Worm (Caenorhabditis elegans) whole organism, mixed stage, embryonic: Measurements from ENCODE around the gene C05C8.5.

Experiments used
- M03D4.4 ChIP-seq: sonication (generic microtip); optimal IDR thresholded peaks from 2 replicates; lab custom pipeline; 2017; ENCODE audit warnings: mild to moderate bottlenecking, missing genetic modification characterization, missing compliant biosample characterization
- bed-3 ChIP-seq: fragments of 200-800 bp; sonication (Bioruptor generic); optimal IDR thresholded peaks from 3 replicates; lab custom pipeline; 2018; ENCODE audit warnings: mild to moderate bottlenecking, missing genetic modification characterization, moderate library complexity, missing compliant biosample characterization
- blmp-1 ChIP-seq: fragments of 150-350 bp; optimal IDR thresholded peaks from 2 replicates; lab custom pipeline; 2014; ENCODE audit warnings: missing biosample characterization, missing genetic modification characterization
- ceh-39 ChIP-seq: fragments of 150-350 bp; optimal IDR thresholded peaks from 2 replicates; lab custom pipeline; 2014; ENCODE audit warnings: missing biosample characterization, missing genetic modification characterization
- ceh-43 ChIP-seq: fragments of 200-800 bp; sonication (Bioruptor generic); optimal IDR thresholded peaks from 2 replicates; lab custom pipeline; 2018; ENCODE audit warnings: mild to moderate bottlenecking, missing genetic modification characterization, moderate library complexity, missing compliant biosample characterization
- ceh-83 ChIP-seq: fragments of 200-800 bp; sonication (Bioruptor generic); optimal IDR thresholded peaks from 2 replicates; lab custom pipeline; 2018; ENCODE audit warnings: mild to moderate bottlenecking, missing genetic modification characterization, missing compliant biosample characterization
- ces-1 ChIP-seq: fragments of 150-350 bp; optimal IDR thresholded peaks from 2 replicates; lab custom pipeline; 2014; ENCODE audit warnings: missing biosample characterization, missing genetic modification reagents, missing genetic modification characterization
- cnd-1 ChIP-seq: fragments of 200-800 bp; sonication (Bioruptor generic); optimal IDR thresholded peaks from 2 replicates; lab custom pipeline; 2018; ENCODE audit warnings: mild to moderate bottlenecking, missing genetic modification characterization, missing compliant biosample characterization
- drap-1 ChIP-seq: fragments of 200-800 bp; sonication (Bioruptor generic); optimal IDR thresholded peaks from 3 replicates; lab custom pipeline; 2018; ENCODE audit warnings: mild to moderate bottlenecking, missing genetic modification characterization, missing compliant biosample characterization
- elt-1 ChIP-seq: sonication (generic microtip); optimal IDR thresholded peaks from 2 replicates; lab custom pipeline; 2017; ENCODE audit warnings: missing genetic modification characterization, mild to moderate bottlenecking, missing compliant biosample characterization, antibody characterized with exemption, moderate library complexity, borderline replicate concordance; ENCODE audit not compliant: insufficient read depth
- elt-3 ChIP-seq: fragments of 150-350 bp; optimal IDR thresholded peaks from 2 replicates; lab custom pipeline; 2014; ENCODE audit warnings: missing biosample characterization, missing genetic modification characterization
- flh-1 ChIP-seq: fragments of 200-800 bp; sonication (Bioruptor generic); optimal IDR thresholded peaks from 2 replicates; lab custom pipeline; 2018; ENCODE audit warnings: mild to moderate bottlenecking, missing genetic modification characterization, moderate library complexity, missing compliant biosample characterization
- ham-2 ChIP-seq: fragments of 200-800 bp; sonication (Bioruptor generic); optimal IDR thresholded peaks from 2 replicates; lab custom pipeline; 2018; ENCODE audit warnings: mild to moderate bottlenecking, missing genetic modification characterization, missing compliant biosample characterization
- hlh-1 ChIP-seq: fragments of 150-350 bp; optimal IDR thresholded peaks from 2 replicates; lab custom pipeline; 2014; ENCODE audit warnings: missing biosample characterization, missing genetic modification reagents, missing genetic modification characterization
- lin-13 ChIP-seq: fragments of 150-350 bp; optimal IDR thresholded peaks from 2 replicates; lab custom pipeline; 2014; ENCODE audit warnings: missing biosample characterization, missing genetic modification characterization
- lin-32 ChIP-seq: fragments of 200-800 bp; sonication (Bioruptor generic); optimal IDR thresholded peaks from 2 replicates; lab custom pipeline; 2018; ENCODE audit warnings: mild to moderate bottlenecking, missing genetic modification characterization, missing compliant biosample characterization
- lsy-2 ChIP-seq: fragments of 150-350 bp; optimal IDR thresholded peaks from 2 replicates; lab custom pipeline; 2014; ENCODE audit warnings: missing biosample characterization, missing genetic modification characterization
- mab-5 ChIP-seq: fragments of 150-350 bp; optimal IDR thresholded peaks from 2 replicates; lab custom pipeline; 2014; ENCODE audit warnings: missing biosample characterization, missing genetic modification characterization
- mep-1 ChIP-seq: fragments of 150-350 bp; optimal IDR thresholded peaks from 2 replicates; lab custom pipeline; 2017; ENCODE audit warnings: missing biosample characterization, missing genetic modification reagents, missing genetic modification characterization, inconsistent platforms
- mls-2 ChIP-seq: sonication (generic microtip); optimal IDR thresholded peaks from 2 replicates; lab custom pipeline; 2016; ENCODE audit warnings: mild to moderate bottlenecking, missing genetic modification characterization, moderate library complexity, missing compliant biosample characterization
- nhr-12 ChIP-seq: fragments of 150-350 bp; optimal IDR thresholded peaks from 2 replicates; lab custom pipeline; 2014; ENCODE audit warnings: missing biosample characterization, missing genetic modification characterization
- nhr-2 ChIP-seq: fragments of 150-350 bp; optimal IDR thresholded peaks from 2 replicates; lab custom pipeline; 2014; ENCODE audit warnings: missing biosample characterization, missing genetic modification characterization
- nhr-237 ChIP-seq: fragments of 150-350 bp; optimal IDR thresholded peaks from 2 replicates; lab custom pipeline; 2014; ENCODE audit warnings: missing biosample characterization, missing genetic modification characterization
- nhr-28 ChIP-seq: fragments of 150-350 bp; optimal IDR thresholded peaks from 2 replicates; lab custom pipeline; 2014; ENCODE audit warnings: missing biosample characterization, missing genetic modification characterization
- nhr-76 ChIP-seq: sonication (generic microtip); optimal IDR thresholded peaks from 2 replicates; lab custom pipeline; 2017; ENCODE audit warnings: missing biosample characterization, missing genetic modification characterization
- pha-4 ChIP-seq: fragments of 150-350 bp; optimal IDR thresholded peaks from 2 replicates; lab custom pipeline; 2018; ENCODE audit warnings: missing biosample characterization, missing genetic modification reagents, missing genetic modification characterization
- sem-2 ChIP-seq: fragments of 200-800 bp; sonication (Bioruptor generic); optimal IDR thresholded peaks from 2 replicates; lab custom pipeline; 2018; ENCODE audit warnings: mild to moderate bottlenecking, missing genetic modification characterization, missing compliant biosample characterization
- snpc-4 ChIP-seq: fragments of 150-350 bp; optimal IDR thresholded peaks from 2 replicates; lab custom pipeline; 2014; ENCODE audit warnings: missing biosample characterization, missing genetic modification characterization
- sptf-1 ChIP-seq: sonication (generic microtip); optimal IDR thresholded peaks from 2 replicates; lab custom pipeline; 2017; ENCODE audit warnings: mild to moderate bottlenecking, missing genetic modification characterization, moderate library complexity, missing compliant biosample characterization
- tbx-8 ChIP-seq: fragments of 200-800 bp; sonication (Bioruptor generic); optimal IDR thresholded peaks from 2 replicates; lab custom pipeline; 2018; ENCODE audit warnings: mild to moderate bottlenecking, missing genetic modification characterization, moderate library complexity, missing compliant biosample characterization
- unc-120 ChIP-seq: sonication (generic microtip); optimal IDR thresholded peaks from 2 replicates; lab custom pipeline; 2017; ENCODE audit warnings: missing genetic modification characterization, missing compliant biosample characterization; ENCODE audit not compliant: poor library complexity, severe bottlenecking
- unc-39 ChIP-seq: fragments of 150-350 bp; optimal IDR thresholded peaks from 2 replicates; lab custom pipeline; 2014; ENCODE audit warnings: missing biosample characterization, missing genetic modification characterization
- unc-62 ChIP-seq: fragments of 150-350 bp; optimal IDR thresholded peaks from 2 replicates; lab custom pipeline; 2014; ENCODE audit warnings: missing biosample characterization, missing genetic modification reagents, missing genetic modification characterization
- zip-8 ChIP-seq: fragments of 150-350 bp; optimal IDR thresholded peaks from 2 replicates; lab custom pipeline; 2014; ENCODE audit warnings: missing biosample characterization, missing genetic modification characterization
- ztf-11 ChIP-seq: fragments of 150-350 bp; optimal IDR thresholded peaks from 2 replicates; lab custom pipeline; 2014; ENCODE audit warnings: missing biosample characterization, missing genetic modification characterization

The C05C8.5 gene

ce11 chrV:7199932-7200331, 34.7 kb downstream of the C05C8.5 start, which contains the start of gene F09G2.1:
F09G2.1 (plus strand) TSS chrV:7200232.
- no peak for TF ChIP-seq lin-32 (GFP tag; lab: Kevin White, UChicago)
- no peak for TF ChIP-seq ces-1 (GFP tag; lab: Kevin White, UChicago)
- no peak for TF ChIP-seq ceh-83 (GFP tag; lab: Kevin White, UChicago)
- TF ChIP-seq zip-8 (tag; lab: Kevin White, UChicago) = no peak
- no peak for TF ChIP-seq sem-2
- TF ChIP-seq mep-1 (tag; lab: Kevin White, UChicago) = no peak
- no peak for TF ChIP-seq unc-39 (tag; lab: Kevin White, UChicago)
- no peak for TF ChIP-seq hlh-1 (tag; lab: Kevin White, UChicago)
- no peak for TF ChIP-seq cnd-1
- TF ChIP-seq nhr-237 (tag; lab: Kevin White, UChicago) = no peak
- TF ChIP-seq lin-13 = no peak
- no peak for TF ChIP-seq ceh-39 (tag; lab: Kevin White, UChicago)
- TF ChIP-seq ztf-11 (tag; lab: Kevin White, UChicago) = no peak
- TF ChIP-seq snpc-4 (tag; lab: Kevin White, UChicago) = no peak
- TF ChIP-seq blmp-1 (tag; lab: Kevin White, UChicago) = no peak
- no peak for TF ChIP-seq nhr-28
- TF ChIP-seq nhr-2 (tag; lab: Kevin White, UChicago) = no peak
- no peak for TF ChIP-seq elt-3 (tag; lab: Kevin White, UChicago)

- no peak for TF ChIP-seq tbx-8 (GFP tag; lab: Kevin White, UChicago)
- TF ChIP-seq, all 35 proteins: peak for 0
Observed at ce11 chrV:7199077-7199476, 35.5 kb downstream of the C05C8.5 start.

ce11 chrV:7198403-7198802, 36.2 kb downstream of the C05C8.5 start:
- TF ChIP-seq M03D4.4 = no peak
- no peak for TF ChIP-seq lsy-2 (tag; lab: Kevin White, UChicago)
- no peak for TF ChIP-seq elt-1 (tag; lab: Kevin White, UChicago)
- no peak for TF ChIP-seq ceh-39 (tag; lab: Kevin White, UChicago)
- TF ChIP-seq, all 35 proteins: peak for 0

- TF ChIP-seq M03D4.4 (no peak), nhr-237 (tag; lab: Kevin White, UChicago) (no peak), unc-62 (GFP tag; lab: Kevin White, UChicago) (no peak), pha-4 (tag; lab: Kevin White, UChicago) (no peak), ham-2 (GFP tag; lab: Kevin White, UChicago) (no peak), flh-1 (GFP tag; lab: Kevin White, UChicago) (no peak), ztf-11 (tag; lab: Kevin White, UChicago) (no peak), ceh-39 (tag; lab: Kevin White, UChicago) (no peak), ceh-83 (GFP tag; lab: Kevin White, UChicago) (no peak), nhr-2 (tag; lab: Kevin White, UChicago) (no peak), sptf-1 (no peak), blmp-1 (tag; lab: Kevin White, UChicago) (no peak)
- TF ChIP-seq, all 35 proteins: peak for 0
Observed at ce11 chrV:7197036-7197435, 37.6 kb downstream of the C05C8.5 start.

ce11 chrV:7196498-7196966, 38.1 kb downstream of the C05C8.5 start, which contains the start of gene F09G2.2:
F09G2.2 (plus strand) TSS chrV:7196916.
- TF ChIP-seq snpc-4 (tag; lab: Kevin White, UChicago) = no peak
- no peak for TF ChIP-seq sptf-1
- TF ChIP-seq elt-1 (tag; lab: Kevin White, UChicago) = peak; percentile 38
- TF ChIP-seq ceh-43 (GFP tag; lab: Kevin White, UChicago) = no peak
- no peak for TF ChIP-seq nhr-12 (tag; lab: Kevin White, UChicago)
- TF ChIP-seq blmp-1 (tag; lab: Kevin White, UChicago) = no peak
- no peak for TF ChIP-seq ham-2 (GFP tag; lab: Kevin White, UChicago)
- TF ChIP-seq nhr-28 = no peak
- TF ChIP-seq bed-3 (GFP tag; lab: Kevin White, UChicago) = no peak
- no peak for TF ChIP-seq unc-62 (GFP tag; lab: Kevin White, UChicago)
- no peak for TF ChIP-seq nhr-76 (tag; lab: Kevin White, UChicago)
- no peak for TF ChIP-seq tbx-8 (GFP tag; lab: Kevin White, UChicago)
- peak; percentile 76 for TF ChIP-seq ces-1 (GFP tag; lab: Kevin White, UChicago)
- TF ChIP-seq unc-39 (tag; lab: Kevin White, UChicago) = peak; percentile 29
- TF ChIP-seq flh-1 (GFP tag; lab: Kevin White, UChicago) = no peak
- TF ChIP-seq hlh-1 (tag; lab: Kevin White, UChicago) = no peak
- no peak for TF ChIP-seq elt-3 (tag; lab: Kevin White, UChicago)
- peak; percentile 73 for TF ChIP-seq lsy-2 (tag; lab: Kevin White, UChicago)
- peak; percentile 97 for TF ChIP-seq lin-13
- peak; percentile 63 for TF ChIP-seq ztf-11 (tag; lab: Kevin White, UChicago)
- TF ChIP-seq nhr-2 (tag; lab: Kevin White, UChicago) = peak; percentile 30
- no peak for TF ChIP-seq sem-2
- TF ChIP-seq lin-32 (GFP tag; lab: Kevin White, UChicago) = no peak
- TF ChIP-seq mls-2 (tag; lab: Kevin White, UChicago) = peak; percentile 21
- TF ChIP-seq nhr-237 (tag; lab: Kevin White, UChicago) = peak; percentile 87
- TF ChIP-seq pha-4 (tag; lab: Kevin White, UChicago) = peak; percentile 96
- peak; percentile 20 for TF ChIP-seq M03D4.4
- peak; percentile 46 for TF ChIP-seq ceh-83 (GFP tag; lab: Kevin White, UChicago)
- TF ChIP-seq cnd-1 = peak; percentile 28
- peak; percentile 79 for TF ChIP-seq unc-120 (tag; lab: Kevin White, UChicago)
- peak; percentile 24 for TF ChIP-seq drap-1 (GFP tag; lab: Kevin White, UChicago)
- peak; percentile 95 for TF ChIP-seq mep-1 (tag; lab: Kevin White, UChicago)
- TF ChIP-seq zip-8 (tag; lab: Kevin White, UChicago) = no peak
- peak; percentile 93 for TF ChIP-seq ceh-39 (tag; lab: Kevin White, UChicago)
- TF ChIP-seq mab-5 (tag; lab: Kevin White, UChicago) = no peak
- TF ChIP-seq, all 35 proteins: peak for 17
